Worm (Caenorhabditis elegans): ENCODE data around the gene T01E8.8.

ce11 chrII:10189369-10189768, 41.7 kb upstream of the T01E8.8 start, which contains the start of gene cdc-25.4:
- TF ChIP-seq cnd-1 (tag; optimal IDR thresholded peaks at IDR 0.05) (no peak), nhr-12 (tag; optimal IDR thresholded peaks at IDR 0.05) (no peak), ceh-39 (tag; optimal IDR thresholded peaks at IDR 0.05) (no peak)

All from whole organism, mixed stage, embryonic.